Worm (Caenorhabditis elegans): ENCODE results near the gene gst-14.

DNA sequence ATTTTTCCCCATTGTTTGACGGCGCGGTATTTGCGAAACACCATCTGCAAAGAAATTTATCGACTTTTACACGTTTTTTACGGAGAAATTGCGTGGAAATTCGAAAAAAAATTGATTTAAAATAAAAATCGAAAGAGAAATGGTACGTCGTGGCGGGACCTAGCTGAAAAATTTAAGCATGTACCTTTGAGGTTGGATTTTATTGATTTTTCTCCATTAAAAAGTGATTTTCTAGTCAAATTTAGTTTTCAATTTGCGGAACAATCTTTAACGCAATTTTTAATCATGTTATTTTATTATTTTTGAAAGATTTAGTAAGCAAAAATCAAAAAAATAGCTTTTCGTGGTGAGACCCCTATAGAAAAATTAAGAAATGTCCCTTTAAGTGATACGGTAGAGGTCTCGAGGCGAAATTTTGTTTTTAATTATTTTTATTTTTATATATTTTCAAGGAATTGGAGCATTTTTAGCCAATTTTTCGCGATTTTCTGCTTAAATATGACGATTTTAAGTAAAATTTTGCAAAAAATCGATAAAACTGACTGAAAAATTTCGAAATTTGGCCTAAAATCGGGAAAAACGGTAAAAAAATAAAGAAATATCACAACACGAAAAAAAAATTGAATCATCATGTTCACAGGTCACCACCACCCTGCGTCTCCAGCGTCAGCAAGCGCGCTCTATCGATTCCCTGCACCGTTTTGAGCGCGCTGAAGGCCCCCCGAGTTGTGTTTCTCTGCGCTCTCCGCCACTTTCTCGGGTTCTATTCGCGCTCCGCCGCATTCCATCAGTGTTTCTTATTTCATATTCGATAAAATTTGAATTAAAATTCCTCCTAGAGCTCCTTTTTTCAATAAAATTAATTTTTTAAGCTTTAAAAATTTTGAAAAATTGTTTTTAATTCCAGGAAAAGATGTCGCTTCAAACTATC, 40.6 kb downstream of the gst-14 start, which contains the start of the genes mrpl-37 and lin-38:
- no peak for TF ChIP-seq elt-2 (tag; optimal IDR thresholded peaks at IDR 0.05)
- TF ChIP-seq F13H6.1 (tag; optimal IDR thresholded peaks at IDR 0.05): no peak
- peak; percentile 50 for TF ChIP-seq tbx-2 (tag; optimal IDR thresholded peaks at IDR 0.05)
- TF ChIP-seq nhr-11 (tag; optimal IDR thresholded peaks at IDR 0.05): no peak
- TF ChIP-seq hlh-13 (GFP tag; optimal IDR thresholded peaks at IDR 0.05): no peak
